Worm (Caenorhabditis elegans): ENCODE measurements around the gene nspb-12.

nspb-12 gene

ce11 chrIII:5550844-5551243 is 17.7 kb downstream of the nspb-12 start (continued):
- TF ChIP-seq zfp-3 (GFP tag; conservative IDR thresholded peaks at IDR 0.05) (peak; percentile 90), mep-1 (tag; optimal IDR thresholded peaks at IDR 0.05) (peak; percentile 53), ama-1 (optimal IDR thresholded peaks at IDR 0.05) (peak; percentile 60), nhr-11 (tag; optimal IDR thresholded peaks at IDR 0.05) (no peak), nhr-77 (tag; optimal IDR thresholded peaks at IDR 0.05) (peak; percentile 35), hlh-30 (tag; optimal IDR thresholded peaks at IDR 0.05; ENCODE audit: insufficient read depth) (no peak), mxl-3 (GFP tag; optimal IDR thresholded peaks at IDR 0.05) (no peak), T20F7.1 (GFP tag; optimal IDR thresholded peaks at IDR 0.05) (peak; percentile 12)

- TF ChIP-seq hlh-30 (tag; optimal IDR thresholded peaks at IDR 0.05; ENCODE audit: insufficient read depth) = peak; percentile 18
- TF ChIP-seq cey-2 (tag; optimal IDR thresholded peaks at IDR 0.05; ENCODE audit: borderline replicate concordance, insufficient read depth) = peak; percentile 6
- peak in 1 of 2 experiments; percentile 61 for TF ChIP-seq unc-62 (GFP tag; optimal IDR thresholded peaks at IDR 0.05 in 1 of 2)
- TF ChIP-seq unc-62 (tag; optimal IDR thresholded peaks at IDR 0.05) = no peak
- TF ChIP-seq mdt-29 (GFP tag; IDR thresholded peaks at IDR 0.05) = no peak
- 0 out of 2 replicates have a peak, but pooled peaks have one; percentile 12 for TF ChIP-seq dmd-6 (GFP tag; IDR thresholded peaks at IDR 0.05)
- no peak for TF ChIP-seq nhr-42 (GFP tag; IDR thresholded peaks at IDR 0.05)
- TF ChIP-seq nhr-28 (tag; optimal IDR thresholded peaks at IDR 0.05) = peak; percentile 48
- no peak for TF ChIP-seq vab-7 (GFP tag; IDR thresholded peaks at IDR 0.05)
- no peak for TF ChIP-seq ctbp-1 (GFP tag; IDR thresholded peaks at IDR 0.05)
- TF ChIP-seq zip-2 (tag; optimal IDR thresholded peaks at IDR 0.05) = no peak
- no peak for TF ChIP-seq spr-3 (GFP tag; optimal IDR thresholded peaks at IDR 0.05)
- TF ChIP-seq nhr-11 (tag; optimal IDR thresholded peaks at IDR 0.05) = no peak
- no peak for TF ChIP-seq saeg-2 (GFP tag; IDR thresholded peaks at IDR 0.05)
- TF ChIP-seq mdl-1 (tag; optimal IDR thresholded peaks at IDR 0.05) = peak in 1 of 2 experiments; percentile 32
- TF ChIP-seq dve-1 (tag; optimal IDR thresholded peaks at IDR 0.05; ENCODE audit: insufficient read depth) = peak; percentile 23
- TF ChIP-seq F44E2.7 (GFP tag; IDR thresholded peaks at IDR 0.05) = no peak
- TF ChIP-seq aha-1 (tag) = peak; percentile 42
- TF ChIP-seq lim-7 (GFP tag; IDR thresholded peaks at IDR 0.05) = no peak
- TF ChIP-seq lin-29 (GFP tag; IDR thresholded peaks at IDR 0.05) = peak; percentile 9; the same call in 1 of the 2 replicates
- TF ChIP-seq F10B5.3 (tag; optimal IDR thresholded peaks at IDR 0.05) = no peak
- TF ChIP-seq dmd-9 (GFP tag; IDR thresholded peaks at IDR 0.05) = no peak
- TF ChIP-seq ceh-20 (GFP tag; IDR thresholded peaks at IDR 0.05) = no peak
Observed at ce11 chrIII:5550193-5550592, 18.4 kb downstream of the nspb-12 start.

ce11 chrIII:5546730-5547129 is 21.8 kb downstream of the nspb-12 start, which contains the start of gene F09F7.5:
Gene F09F7.5 (plus strand): TSS chrIII:5546987.
- TF ChIP-seq dmd-6 (GFP tag; IDR thresholded peaks at IDR 0.05) = peak; percentile 55
- TF ChIP-seq R02D3.7 (tag; optimal IDR thresholded peaks at IDR 0.05) = no peak
- TF ChIP-seq pha-4 (GFP tag; IDR thresholded peaks at IDR 0.05) = no peak
- TF ChIP-seq pha-4 (tag; optimal IDR thresholded peaks at IDR 0.05) = no peak
- TF ChIP-seq nhr-6 (tag; optimal IDR thresholded peaks at IDR 0.05) = no peak
- peak; percentile 31 for TF ChIP-seq mxl-3 (GFP tag; optimal IDR thresholded peaks at IDR 0.05)
- TF ChIP-seq nhr-42 (GFP tag; IDR thresholded peaks at IDR 0.05) = no peak
- peak; percentile 70 for TF ChIP-seq pqm-1 (tag; optimal IDR thresholded peaks at IDR 0.05)
- no peak for TF ChIP-seq snpc-1.2 (GFP tag; IDR thresholded peaks at IDR 0.05)
- no peak for TF ChIP-seq F37D6.2 (tag; optimal IDR thresholded peaks at IDR 0.05)
- no peak for TF ChIP-seq daf-16 (GFP tag; optimal IDR thresholded peaks at IDR 0.05)
- TF ChIP-seq daf-16 (tag; optimal IDR thresholded peaks at IDR 0.05) = peak; percentile 30
- TF ChIP-seq ces-1 (GFP tag; optimal IDR thresholded peaks at IDR 0.05) = no peak
- no peak for TF ChIP-seq nhr-76 (tag; optimal IDR thresholded peaks at IDR 0.05)
- TF ChIP-seq nhr-111 (GFP tag; optimal IDR thresholded peaks at IDR 0.05) = no peak
- TF ChIP-seq zfp-2 (tag; optimal IDR thresholded peaks at IDR 0.05) = no peak
